Worm (Caenorhabditis elegans): Measurements from ENCODE around the gene twk-18.

The twk-18 gene

ce11 chrX:8991856-8992456, 4.0 kb downstream of the twk-18 start, which contains the start of gene C24A3.4:
C24A3.4 (plus strand) TSS chrX:8992406.
- no peak for TF ChIP-seq fkh-10 (GFP tag; optimal IDR thresholded peaks at IDR 0.05)
- no peak for TF ChIP-seq nhr-23 (tag; optimal IDR thresholded peaks at IDR 0.05)
- peak; percentile 25 for TF ChIP-seq pqm-1 (tag; optimal IDR thresholded peaks at IDR 0.05)
- no peak for TF ChIP-seq egl-5 (tag; optimal IDR thresholded peaks at IDR 0.05)

ce11 chrX:8995527-8995946, 7.6 kb downstream of the twk-18 start:
- TF ChIP-seq ceh-82 (tag; optimal IDR thresholded peaks at IDR 0.05) (peak; percentile 16), mdl-1 (tag; optimal IDR thresholded peaks at IDR 0.05) (no peak), nhr-25 (tag; optimal IDR thresholded peaks at IDR 0.05) (no peak), hmg-11 (tag; optimal IDR thresholded peaks at IDR 0.05) (peak; percentile 90), tbx-2 (tag; optimal IDR thresholded peaks at IDR 0.05) (peak; percentile 34), lin-39 (tag; optimal IDR thresholded peaks at IDR 0.05) (peak; percentile 61), mml-1 (tag; optimal IDR thresholded peaks at IDR 0.05) (no peak), fkh-10 (GFP tag; optimal IDR thresholded peaks at IDR 0.05) (peak; percentile 41), ceh-28 (tag; optimal IDR thresholded peaks at IDR 0.05) (peak; percentile 4), snpc-4 (tag; optimal IDR thresholded peaks at IDR 0.05) (peak; percentile 40), lsy-12 (tag; optimal IDR thresholded peaks at IDR 0.05) (peak; percentile 18), nfya-1 (tag; optimal IDR thresholded peaks at IDR 0.05; ENCODE audit: insufficient read depth) (peak; percentile 71), nhr-12 (tag; optimal IDR thresholded peaks at IDR 0.05) (no peak), nhr-11 (tag; optimal IDR thresholded peaks at IDR 0.05) (no peak), ztf-11 (tag; optimal IDR thresholded peaks at IDR 0.05) (no peak), pqm-1 (tag; optimal IDR thresholded peaks at IDR 0.05) (no peak)

- TF ChIP-seq pha-4 (tag; optimal IDR thresholded peaks at IDR 0.05) (peak; percentile 27), fkh-10 (GFP tag; optimal IDR thresholded peaks at IDR 0.05) (peak; percentile 89), lin-39 (tag; optimal IDR thresholded peaks at IDR 0.05) (no peak)
Observed at ce11 chrX:8996496-8997116, 8.7 kb downstream of the twk-18 start.

- TF ChIP-seq pqm-1 (tag; optimal IDR thresholded peaks at IDR 0.05) (no peak), daf-12 (tag; optimal IDR thresholded peaks at IDR 0.05) (no peak), aly-2 (tag; optimal IDR thresholded peaks at IDR 0.05) (no peak), mml-1 (tag; optimal IDR thresholded peaks at IDR 0.05) (no peak), sea-2 (GFP tag; optimal IDR thresholded peaks at IDR 0.05) (no peak), pha-4 (tag; optimal IDR thresholded peaks at IDR 0.05) (peak; percentile 5), lsy-12 (tag; optimal IDR thresholded peaks at IDR 0.05) (no peak), nhr-77 (tag; optimal IDR thresholded peaks at IDR 0.05) (no peak), R02D3.7 (tag; optimal IDR thresholded peaks at IDR 0.05) (no peak), nhr-43 (tag; optimal IDR thresholded peaks at IDR 0.05; ENCODE audit: poor library complexity, severe bottlenecking) (no peak), elt-3 (tag; optimal IDR thresholded peaks at IDR 0.05) (no peak), lin-15B (tag; optimal IDR thresholded peaks at IDR 0.05) (no peak), nfya-1 (tag; optimal IDR thresholded peaks at IDR 0.05; ENCODE audit: insufficient read depth) (peak; percentile 19), mdl-1 (tag; optimal IDR thresholded peaks at IDR 0.05) (no peak), nhr-25 (tag; optimal IDR thresholded peaks at IDR 0.05) (no peak), egl-5 (tag; optimal IDR thresholded peaks at IDR 0.05) (peak; percentile 27), nhr-28 (tag; optimal IDR thresholded peaks at IDR 0.05) (no peak), ceh-16 (tag; optimal IDR thresholded peaks at IDR 0.05) (no peak), ama-1 (optimal IDR thresholded peaks at IDR 0.05) (no peak), jun-1 (tag; optimal IDR thresholded peaks at IDR 0.05) (no peak), nhr-11 (tag; optimal IDR thresholded peaks at IDR 0.05) (no peak), ztf-4 (tag; optimal IDR thresholded peaks at IDR 0.05) (no peak), fkh-10 (GFP tag; optimal IDR thresholded peaks at IDR 0.05) (no peak), hmg-11 (tag; optimal IDR thresholded peaks at IDR 0.05) (no peak), fkh-2 (tag; optimal IDR thresholded peaks at IDR 0.05) (no peak), nhr-12 (tag; optimal IDR thresholded peaks at IDR 0.05) (no peak)
Observed at ce11 chrX:8997450-8998075, 9.6 kb downstream of the twk-18 start, which contains the start of gene C24A3.2. C24A3.2 (plus strand) TSS chrX:8997500.
